Worm (Caenorhabditis elegans): ENCODE measurements around the gene F28A10.13.
"Not testable (repeated sequence)": the region's sequence is repeated elsewhere in the genome, so short reads cannot be mapped to it uniquely, and the experiment has no call there.

The F28A10.13 gene

DNA sequence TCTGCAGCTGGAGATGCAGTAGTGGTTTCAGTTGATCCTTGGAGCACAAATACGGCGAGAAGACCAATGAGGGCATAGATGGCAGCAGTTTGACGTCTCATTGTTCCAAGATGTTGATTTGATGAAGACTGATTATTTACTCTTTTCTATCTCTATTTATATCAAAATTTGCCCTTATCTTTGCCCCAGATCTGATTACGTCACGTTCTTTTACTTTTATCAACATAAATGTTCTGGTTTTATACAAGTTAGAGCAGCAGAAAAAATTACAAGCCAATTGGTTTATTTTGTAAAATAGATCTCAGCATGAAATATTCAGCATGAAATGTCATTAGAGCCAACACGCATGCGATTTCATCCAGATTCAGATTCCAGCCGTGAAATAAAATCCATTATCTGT, 25.9 kb upstream of the F28A10.13 start, which contains the start of gene msrp-4:
TSS of gene msrp-4 (minus strand) at position 101 of the 400 bp plus-strand sequence.
- TF ChIP-seq hlh-17 (GFP tag; optimal IDR thresholded peaks at IDR 0.05; ENCODE audit: borderline replicate concordance); ama-1 (optimal IDR thresholded peaks at IDR 0.05); pag-3 (tag; optimal IDR thresholded peaks at IDR 0.05; ENCODE audit: borderline replicate concordance, insufficient read depth): not testable (repeated sequence)

DNA sequence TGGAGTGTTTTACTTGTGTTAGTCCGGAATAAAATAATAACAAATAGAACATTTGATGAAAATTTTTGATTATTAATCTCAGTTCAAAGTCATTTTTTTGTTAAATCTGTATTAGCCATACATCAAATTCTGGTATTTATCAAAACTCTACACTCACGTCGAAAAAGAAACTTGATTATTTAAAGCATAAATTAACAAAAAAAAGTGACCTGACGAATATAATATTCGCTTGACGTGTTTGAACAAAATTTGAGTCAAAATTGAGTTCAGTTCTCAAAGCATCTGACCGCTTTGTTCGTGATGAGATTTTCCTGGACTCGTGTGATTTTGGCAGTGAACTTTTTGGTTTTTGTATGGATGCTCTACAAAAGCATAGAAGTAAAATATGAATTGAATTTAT, 25.1 kb upstream of the F28A10.13 start, which contains the start of gene F46F5.10:
TSS of gene F46F5.10 (plus strand) at position 301 of the 400 bp plus-strand sequence.
- TF ChIP-seq zag-1 (tag; optimal IDR thresholded peaks at IDR 0.05) (no peak), pag-3 (tag; optimal IDR thresholded peaks at IDR 0.05; ENCODE audit: borderline replicate concordance, insufficient read depth) (no peak), aly-2 (tag; optimal IDR thresholded peaks at IDR 0.05) (no peak), grh-1 (GFP tag; IDR thresholded peaks at IDR 0.05) (no peak)

DNA sequence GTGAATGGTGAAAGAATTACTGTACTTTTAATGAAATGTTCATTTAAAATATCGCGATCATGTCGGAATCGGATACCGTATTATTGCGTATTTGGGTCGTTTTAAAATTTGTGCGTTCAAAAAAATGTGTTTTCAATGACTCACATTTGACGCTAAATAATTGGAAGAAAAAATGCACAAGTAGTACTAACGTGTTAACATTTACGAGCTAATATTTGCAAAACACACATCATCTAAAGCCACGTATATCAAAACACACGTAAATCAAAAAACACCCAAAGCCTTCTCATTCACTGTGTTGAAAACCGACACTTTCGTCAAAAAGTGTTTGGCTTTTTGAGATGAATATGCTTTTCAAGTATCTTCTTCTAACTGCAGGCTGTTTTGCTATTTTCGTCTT, 23.1 kb upstream of the F28A10.13 start, which contains the start of gene F28A10.1:
TSS of gene F28A10.1 (plus strand) at position 301 of the 400 bp plus-strand sequence.
- no peak for TF ChIP-seq lsy-2 (tag; optimal IDR thresholded peaks at IDR 0.05)
- TF ChIP-seq tlp-1 (tag; optimal IDR thresholded peaks at IDR 0.05), result no peak
- TF ChIP-seq snpc-4 (tag; optimal IDR thresholded peaks at IDR 0.05), result no peak

DNA sequence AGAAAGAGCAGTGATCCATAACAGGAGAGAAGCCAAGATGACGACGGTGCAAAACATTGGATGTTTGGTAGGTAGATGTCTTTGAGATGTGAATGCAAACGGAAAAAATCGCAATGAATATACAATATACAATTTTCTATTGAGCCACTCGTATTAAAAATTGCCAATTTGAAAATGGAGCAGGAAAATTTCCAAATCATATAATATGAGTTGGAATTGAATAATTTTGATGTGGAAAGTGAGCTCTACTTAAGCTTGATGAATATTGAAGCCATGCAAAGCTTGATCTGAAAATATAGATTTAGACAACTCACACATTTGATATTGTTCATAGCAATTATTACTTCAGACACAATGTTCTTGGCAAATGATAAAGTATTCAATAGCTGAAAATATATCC, 10.2 kb upstream of the F28A10.13 start, which contains the start of gene F28A10.8:
TSS of gene F28A10.8 (minus strand) at position 101 of the 400 bp plus-strand sequence.
- TF ChIP-seq pag-3 (tag; optimal IDR thresholded peaks at IDR 0.05; ENCODE audit: borderline replicate concordance, insufficient read depth), result no peak
- no peak for TF ChIP-seq zag-1 (tag; optimal IDR thresholded peaks at IDR 0.05)
- TF ChIP-seq unc-30 (tag; optimal IDR thresholded peaks at IDR 0.05), result no peak
- no peak for TF ChIP-seq mab-9 (GFP tag; IDR thresholded peaks at IDR 0.05)
- TF ChIP-seq alr-1 (tag; optimal IDR thresholded peaks at IDR 0.05; ENCODE audit: borderline replicate concordance), result no peak
- no peak for TF ChIP-seq hpl-2 (GFP tag; optimal IDR thresholded peaks at IDR 0.05)
- TF ChIP-seq nhr-47 (tag; optimal IDR thresholded peaks at IDR 0.05), result no peak
- no peak for TF ChIP-seq xbp-1 (tag; optimal IDR thresholded peaks at IDR 0.05)
- no peak for TF ChIP-seq grh-1 (GFP tag; IDR thresholded peaks at IDR 0.05)
- TF ChIP-seq swsn-7 (tag; optimal IDR thresholded peaks at IDR 0.05), result no peak
- no peak for TF ChIP-seq ces-1 (GFP tag; optimal IDR thresholded peaks at IDR 0.05)

DNA sequence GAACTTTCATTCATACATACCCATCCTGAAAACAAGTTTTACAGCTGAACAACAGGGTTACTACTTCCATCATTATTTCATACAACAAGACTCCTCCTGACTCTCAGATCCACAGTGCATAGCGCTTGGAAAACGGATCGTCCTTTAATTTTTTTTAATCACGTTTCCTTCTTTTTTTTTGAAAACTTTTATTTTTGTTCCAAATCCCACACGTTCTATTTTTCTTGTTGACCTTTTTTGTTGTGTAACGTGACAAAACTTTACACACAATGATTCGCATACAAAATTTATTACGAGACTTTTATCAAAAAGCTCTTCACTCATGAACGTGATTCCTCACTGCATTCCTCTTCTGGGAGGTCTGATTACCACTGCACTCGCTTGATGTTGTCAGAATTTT, 8.5 kb upstream of the F28A10.13 start, which contains the start of gene clc-33:
TSS of gene clc-33 (plus strand) at position 301 of the 400 bp plus-strand sequence.
- TF ChIP-seq lin-13 (GFP tag; optimal IDR thresholded peaks at IDR 0.05), result no peak
- no peak for TF ChIP-seq vab-15 (tag; optimal IDR thresholded peaks at IDR 0.05)
- TF ChIP-seq grh-1 (GFP tag; IDR thresholded peaks at IDR 0.05), result no peak
- no peak for TF ChIP-seq ceh-8 (GFP tag; optimal IDR thresholded peaks at IDR 0.05)
- TF ChIP-seq hpl-2 (GFP tag; optimal IDR thresholded peaks at IDR 0.05), result no peak
- no peak for TF ChIP-seq unc-30 (tag; optimal IDR thresholded peaks at IDR 0.05)
- no peak for TF ChIP-seq fkh-8 (tag; optimal IDR thresholded peaks at IDR 0.05)
- TF ChIP-seq snpc-4 (tag; optimal IDR thresholded peaks at IDR 0.05), result no peak

DNA sequence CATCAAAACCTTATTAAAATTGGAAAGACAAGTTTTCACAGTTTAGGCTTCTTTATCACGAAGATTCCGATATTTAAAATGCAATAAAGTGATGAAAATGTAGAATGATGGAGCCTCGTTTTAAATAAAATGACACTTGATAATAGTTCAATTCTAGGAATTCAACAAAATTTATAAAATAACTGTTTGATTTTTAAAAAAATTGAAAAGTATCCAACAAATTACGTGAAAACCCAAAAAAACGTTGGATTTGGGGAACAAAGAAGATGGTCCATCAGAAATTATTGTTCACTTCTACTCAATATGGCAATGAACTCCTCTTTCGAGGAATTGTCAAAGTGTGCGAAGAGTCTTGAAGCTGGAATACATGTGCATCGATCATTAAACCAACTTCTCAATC, 4.6 kb upstream of the F28A10.13 start, which contains the start of gene F28A10.4:
TSS of gene F28A10.4 (plus strand) at position 301 of the 400 bp plus-strand sequence.
- TF ChIP-seq nhr-12 (tag; optimal IDR thresholded peaks at IDR 0.05), result no peak
- TF ChIP-seq aha-1 (tag; optimal IDR thresholded peaks at IDR 0.05), result no peak
- peak; percentile 33 for TF ChIP-seq nhr-85 (tag)
- TF ChIP-seq mef-2 (tag; optimal IDR thresholded peaks at IDR 0.05), result no peak
- no peak for TF ChIP-seq sptf-1 (tag; optimal IDR thresholded peaks at IDR 0.05)

DNA sequence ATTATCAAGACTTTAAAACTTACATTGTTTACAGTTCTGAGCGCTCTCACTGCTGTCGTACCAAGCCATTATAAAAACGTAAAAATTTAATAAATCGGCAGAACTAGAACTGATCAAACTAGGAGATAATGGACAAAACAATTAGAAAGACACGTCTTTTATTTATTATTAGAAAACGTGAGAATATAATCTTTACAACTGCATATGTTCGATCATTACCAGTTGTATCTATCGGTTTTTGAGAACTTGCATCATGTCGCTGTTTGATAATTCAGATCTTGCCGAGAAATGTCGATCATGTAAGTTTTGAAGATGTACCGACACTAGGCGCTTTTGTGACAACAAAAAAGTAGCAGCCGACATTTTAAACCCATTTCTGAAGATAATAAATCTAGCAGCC, 3.0 kb upstream of the F28A10.13 start, which contains the start of gene F28A10.7:
TSS of gene F28A10.7 (minus strand) at position 101 of the 400 bp plus-strand sequence.
- TF ChIP-seq fos-1 (tag; optimal IDR thresholded peaks at IDR 0.05) (no peak), dsc-1 (tag; optimal IDR thresholded peaks at IDR 0.05) (no peak), mef-2 (tag; optimal IDR thresholded peaks at IDR 0.05) (no peak), mab-9 (GFP tag; IDR thresholded peaks at IDR 0.05) (no peak), fkh-4 (tag; optimal IDR thresholded peaks at IDR 0.05; ENCODE audit: borderline replicate concordance) (no peak), ets-5 (GFP tag; IDR thresholded peaks at IDR 0.05) (no peak), rnt-1 (tag; optimal IDR thresholded peaks at IDR 0.05) (no peak), dpl-1 (GFP tag; optimal IDR thresholded peaks at IDR 0.05) (no peak), nhr-85 (tag) (no peak), zip-4 (GFP tag; optimal IDR thresholded peaks at IDR 0.05) (no peak), pqm-1 (tag; optimal IDR thresholded peaks at IDR 0.05) (no peak), F16B12.6 (tag; optimal IDR thresholded peaks at IDR 0.05) (no peak)

Measured in whole organism, L1 larva.